Fruit fly (Drosophila melanogaster) whole organism, embryonic: ENCODE results near the gene fig.

Experiments used
- Ada2b ChIP-seq: fragments of 200-800 bp; sonication (Bioruptor generic); IDR thresholded peaks from 2 replicates; pipeline ENCODE4 v1.3.6; 2022; ENCODE audit warnings: missing biosample characterization, missing genetic modification characterization
- BtbVII ChIP-seq: fragments of 200-800 bp; sonication (Bioruptor generic); optimal IDR thresholded peaks from 3 replicates; lab custom pipeline; 2017; ENCODE audit warnings: missing biosample characterization, mild to moderate bottlenecking, missing genetic modification characterization
- CG10366 ChIP-seq: fragments of 200-800 bp; sonication (Bioruptor generic); IDR thresholded peaks from 2 replicates; pipeline ENCODE4 v1.3.6; 2022; ENCODE audit warnings: missing biosample characterization, missing genetic modification characterization
- CG10565 ChIP-seq: fragments of 200-800 bp; sonication (Bioruptor generic); optimal IDR thresholded peaks from 3 replicates; lab custom pipeline; 2016; ENCODE audit warnings: missing biosample characterization, mild to moderate bottlenecking, missing genetic modification characterization
- CG11696 ChIP-seq: fragments of 200-800 bp; sonication (Bioruptor generic); IDR thresholded peaks from 2 replicates; pipeline ENCODE4 v1.3.6; 2022; ENCODE audit warnings: missing biosample characterization, missing genetic modification characterization
- CG15269 ChIP-seq: fragments of 200-800 bp; sonication (Bioruptor generic); optimal IDR thresholded peaks from 2 replicates; lab custom pipeline; 2018; ENCODE audit warnings: missing biosample characterization, mild to moderate bottlenecking, missing genetic modification characterization, moderate library complexity
- CG3726 ChIP-seq: fragments of 200-800 bp; sonication (Bioruptor generic); IDR thresholded peaks from 3 replicates; pipeline ENCODE4, ENCODE4 v1.3.6; 2022; ENCODE audit warnings: missing biosample characterization, missing genetic modification characterization
- CG3838 ChIP-seq: fragments of 200-800 bp; sonication (Bioruptor generic); optimal IDR thresholded peaks from 3 replicates; lab custom pipeline; 2016; ENCODE audit warnings: missing biosample characterization, missing genetic modification characterization
- CG43689 ChIP-seq: fragments of 200-800 bp; sonication (Bioruptor generic); IDR thresholded peaks from 2 replicates; pipeline ENCODE4 v1.3.6; 2022; ENCODE audit warnings: missing biosample characterization, missing genetic modification characterization
- CG6765 ChIP-seq: fragments of 200-800 bp; sonication (Bioruptor generic); optimal IDR thresholded peaks from 3 replicates; lab custom pipeline; 2017; ENCODE audit warnings: missing biosample characterization, mild to moderate bottlenecking, missing genetic modification characterization
- CG8089 ChIP-seq: fragments of 200-800 bp; sonication (Bioruptor generic); optimal IDR thresholded peaks from 3 replicates; lab custom pipeline; 2016; ENCODE audit warnings: missing biosample characterization, missing genetic modification characterization
- CG8290 ChIP-seq, 3 experiments: fragments of 200-800 bp; sonication (Bioruptor generic); optimal IDR thresholded peaks; 2 replicates each; lab custom pipeline; 2016 to 2019; ENCODE audit warnings: missing biosample characterization in 3 of 3, missing genetic modification characterization in 3 of 3, mild to moderate bottlenecking in 2 of 3, moderate library complexity in 1 of 3
- CG8388 ChIP-seq: fragments of 200-800 bp; sonication (Bioruptor generic); optimal IDR thresholded peaks from 2 replicates; lab custom pipeline; 2019; ENCODE audit warnings: missing biosample characterization, mild to moderate bottlenecking, missing genetic modification characterization, moderate library complexity
- Dad ChIP-seq: fragments of 200-800 bp; sonication (Bioruptor generic); optimal IDR thresholded peaks from 3 replicates; lab custom pipeline; 2016; ENCODE audit warnings: missing biosample characterization, missing genetic modification characterization
- ERR ChIP-seq: fragments of 200-800 bp; sonication (Bioruptor generic); optimal IDR thresholded peaks from 2 replicates; lab custom pipeline; 2016; ENCODE audit warnings: missing biosample characterization, missing genetic modification characterization
- Eip74EF ChIP-seq, 2 experiments: fragments of 200-800 bp in 1 of 2; fragments of >200 bp in 1 of 2; sonication (Bioruptor generic) in 1 of 2; optimal IDR thresholded peaks; 2 replicates each; lab custom pipeline; 2017 to 2019; ENCODE audit warnings: missing biosample characterization in 2 of 2, missing genetic modification characterization in 2 of 2, mild to moderate bottlenecking in 1 of 2, moderate library complexity in 1 of 2
- Hsf ChIP-seq: fragments of 200-800 bp; sonication (Bioruptor generic); optimal IDR thresholded peaks from 3 replicates; lab custom pipeline; 2016; ENCODE audit warnings: missing biosample characterization, missing genetic modification characterization
- Lpt ChIP-seq: fragments of >200 bp; optimal IDR thresholded peaks from 2 replicates; lab custom pipeline; 2018; ENCODE audit warnings: missing biosample characterization, missing genetic modification characterization
- MESR4 ChIP-seq: fragments of 200-800 bp; sonication (Bioruptor generic); optimal IDR thresholded peaks from 2 replicates; lab custom pipeline; 2018; ENCODE audit warnings: missing biosample characterization, mild to moderate bottlenecking, missing genetic modification characterization, moderate library complexity
- Nf-YA ChIP-seq: fragments of 200-800 bp; sonication (Bioruptor generic); IDR thresholded peaks from 2 replicates; pipeline ENCODE4 v1.3.6; 2022; ENCODE audit warnings: missing biosample characterization, missing genetic modification characterization
- NfI ChIP-seq: fragments of 200-800 bp; sonication (Bioruptor generic); optimal IDR thresholded peaks from 3 replicates; lab custom pipeline; 2018; ENCODE audit warnings: missing biosample characterization, mild to moderate bottlenecking, missing genetic modification characterization, moderate library complexity
- Optix ChIP-seq: fragments of 200-800 bp; sonication (Bioruptor generic); IDR thresholded peaks from 3 replicates; pipeline ENCODE4 v1.3.6; 2022; ENCODE audit warnings: missing biosample characterization, missing genetic modification characterization
- Poxn ChIP-seq: fragments of 200-800 bp; sonication (Bioruptor generic); IDR thresholded peaks from 2 replicates; pipeline ENCODE4 v1.3.6; 2022; ENCODE audit warnings: missing biosample characterization, missing genetic modification characterization
- Sry-δ ChIP-seq: fragments of 200-800 bp; sonication (Bioruptor generic); optimal IDR thresholded peaks from 2 replicates; lab custom pipeline; 2016; ENCODE audit warnings: missing biosample characterization, missing genetic modification characterization
- Trl ChIP-seq, 3 experiments: fragments of >200 bp in 2 of 3; fragments of 200-800 bp in 1 of 3; sonication (Bioruptor generic) in 1 of 3; optimal IDR thresholded peaks; 2 replicates in 1 of 3; 3 replicates in 2 of 3; lab custom pipeline; 2016 to 2017; ENCODE audit warnings: missing biosample characterization in 1 of 3, missing genetic modification characterization in 1 of 3
- ab ChIP-seq: fragments of 200-800 bp; sonication (Bioruptor generic); optimal IDR thresholded peaks from 2 replicates; lab custom pipeline; 2016; ENCODE audit warnings: missing biosample characterization, missing genetic modification characterization
- ac ChIP-seq: fragments of 200-800 bp; sonication (Bioruptor generic); optimal IDR thresholded peaks from 3 replicates; lab custom pipeline; 2017; ENCODE audit warnings: missing biosample characterization, mild to moderate bottlenecking, missing genetic modification characterization
- al ChIP-seq: fragments of 200-800 bp; sonication (Bioruptor generic); IDR thresholded peaks from 2 replicates; pipeline ENCODE4 v1.3.6; 2022; ENCODE audit warnings: missing biosample characterization, missing genetic modification characterization
- ash1 ChIP-seq: fragments of 200-800 bp; sonication (Bioruptor generic); optimal IDR thresholded peaks from 2 replicates; lab custom pipeline; 2018; ENCODE audit warnings: missing biosample characterization, mild to moderate bottlenecking, missing genetic modification characterization
- croc ChIP-seq: fragments of 200-800 bp; sonication (Bioruptor generic); conservative IDR thresholded peaks from 3 replicates; pipeline ENCODE4 v1.3.6; 2022; ENCODE audit warnings: missing biosample characterization, missing genetic modification characterization
- cwo ChIP-seq: fragments of 200-800 bp; sonication (Bioruptor generic); optimal IDR thresholded peaks from 3 replicates; lab custom pipeline; 2017; ENCODE audit warnings: missing biosample characterization, missing genetic modification characterization, mild to moderate bottlenecking, moderate library complexity, missing genetic modification reagents
- emc ChIP-seq: fragments of 200-800 bp; sonication (Bioruptor generic); optimal IDR thresholded peaks from 2 replicates; lab custom pipeline; 2016; ENCODE audit warnings: missing biosample characterization, missing genetic modification characterization
- fru ChIP-seq: fragments of >200 bp; optimal IDR thresholded peaks from 2 replicates; lab custom pipeline; 2017
- gcm ChIP-seq: fragments of 200-800 bp; sonication (Bioruptor generic); optimal IDR thresholded peaks from 2 replicates; lab custom pipeline; 2019; ENCODE audit warnings: missing biosample characterization, mild to moderate bottlenecking, missing genetic modification characterization, moderate library complexity
- gsb ChIP-seq: fragments of 200-800 bp; sonication (Bioruptor generic); IDR thresholded peaks from 2 replicates; pipeline ENCODE4 v1.3.6; 2022; ENCODE audit warnings: missing biosample characterization, missing genetic modification characterization
- hth ChIP-seq: fragments of >200 bp; optimal IDR thresholded peaks from 2 replicates; lab custom pipeline; 2017; ENCODE audit warnings: inconsistent platforms
- kah ChIP-seq: fragments of 200-800 bp; sonication (Bioruptor generic); optimal IDR thresholded peaks from 2 replicates; lab custom pipeline; 2018; ENCODE audit warnings: missing biosample characterization, mild to moderate bottlenecking, missing genetic modification characterization
- klu ChIP-seq: fragments of 200-800 bp; sonication (Bioruptor generic); IDR thresholded peaks from 2 replicates; pipeline ENCODE4 v1.3.6; 2022; ENCODE audit warnings: missing biosample characterization, missing genetic modification characterization
- nerfin-2 ChIP-seq: fragments of 200-800 bp; sonication (Bioruptor generic); IDR thresholded peaks from 2 replicates; pipeline ENCODE4 v1.3.6; 2022; ENCODE audit warnings: missing biosample characterization, missing genetic modification characterization; ENCODE audit not compliant: partially characterized antibody
- pros ChIP-seq: fragments of 200-800 bp; sonication (Bioruptor generic); optimal IDR thresholded peaks from 3 replicates; lab custom pipeline; 2019; ENCODE audit warnings: missing biosample characterization, mild to moderate bottlenecking, missing genetic modification characterization, moderate library complexity
- psq ChIP-seq: fragments of 200-800 bp; sonication (Bioruptor generic); optimal IDR thresholded peaks from 2 replicates; lab custom pipeline; 2017; ENCODE audit warnings: missing biosample characterization, missing genetic modification characterization
- salm ChIP-seq: fragments of 200-800 bp; sonication (Bioruptor generic); optimal IDR thresholded peaks from 2 replicates; lab custom pipeline; 2018; ENCODE audit warnings: missing biosample characterization, mild to moderate bottlenecking, missing genetic modification characterization
- sd ChIP-seq: fragments of 200-800 bp; sonication (Bioruptor generic); optimal IDR thresholded peaks from 3 replicates; lab custom pipeline; 2018; ENCODE audit warnings: missing biosample characterization, mild to moderate bottlenecking, missing genetic modification characterization, moderate library complexity
- sisA ChIP-seq: fragments of 200-800 bp; sonication (Bioruptor generic); IDR thresholded peaks from 2 replicates; pipeline ENCODE4 v1.3.6; 2022; ENCODE audit warnings: missing biosample characterization, missing genetic modification characterization
- sob ChIP-seq: fragments of 200-800 bp; sonication (Bioruptor generic); IDR thresholded peaks from 2 replicates; pipeline ENCODE4 v1.3.6; 2022; ENCODE audit warnings: missing biosample characterization, missing genetic modification characterization
- sqz ChIP-seq: fragments of 200-800 bp; sonication (Bioruptor generic); optimal IDR thresholded peaks from 3 replicates; lab custom pipeline; 2018; ENCODE audit warnings: missing biosample characterization, mild to moderate bottlenecking, missing genetic modification characterization
- tap ChIP-seq: fragments of 200-800 bp; optimal IDR thresholded peaks from 3 replicates; lab custom pipeline; 2019; ENCODE audit warnings: missing biosample characterization, mild to moderate bottlenecking, missing genetic modification characterization, moderate library complexity
- tin ChIP-seq: fragments of 200-800 bp; sonication (Bioruptor generic); optimal IDR thresholded peaks from 3 replicates; lab custom pipeline; 2016; ENCODE audit warnings: missing biosample characterization, missing genetic modification characterization
- trh ChIP-seq: fragments of 200-800 bp; sonication (Bioruptor generic); optimal IDR thresholded peaks from 2 replicates; lab custom pipeline; 2016; ENCODE audit warnings: missing biosample characterization, missing genetic modification characterization
- vvl ChIP-seq: fragments of 200-800 bp; sonication (Bioruptor generic); IDR thresholded peaks from 2 replicates; pipeline ENCODE4 v1.3.6; 2022; ENCODE audit warnings: missing biosample characterization, missing genetic modification characterization
- zfh2 ChIP-seq: fragments of 200-800 bp; sonication (Bioruptor generic); optimal IDR thresholded peaks from 2 replicates; lab custom pipeline; 2016; ENCODE audit warnings: missing biosample characterization, missing genetic modification characterization

The fig gene

dm6 chr3R:29736678-29737093, 43.6 kb downstream of the fig start, which contains the start of the genes CG7601 and CIA30 (continued):
- TF ChIP-seq Trl (optimal IDR thresholded peaks at IDR 0.05; lab: Kevin White, UChicago), result no peak
- TF ChIP-seq Trl (GFP tag; optimal IDR thresholded peaks at IDR 0.05; lab: Kevin White, UChicago), result peak; percentile 99
- TF ChIP-seq CG6765 (GFP tag; lab: Kevin White, UChicago), result peak; percentile 95
- peak; percentile 99 for TF ChIP-seq Hsf (GFP tag; lab: Kevin White, UChicago)
- peak; percentile 100 for TF ChIP-seq sob (GFP tag; lab: Robert Waterston, UW)
- peak; percentile 100 for TF ChIP-seq sisA (GFP tag; lab: Robert Waterston, UW)
- peak; percentile 100 for TF ChIP-seq klu (GFP tag; lab: Robert Waterston, UW)
- TF ChIP-seq vvl (GFP tag; lab: Robert Waterston, UW), result peak; percentile 100
- peak; percentile 96 for TF ChIP-seq BtbVII (GFP tag; lab: Kevin White, UChicago)
- TF ChIP-seq Eip74EF (GFP tag; optimal IDR thresholded peaks at IDR 0.05; lab: Kevin White, UChicago), result peak in 1 of 2 experiments; percentile 93
- TF ChIP-seq ERR, result peak; percentile 98
- TF ChIP-seq salm (tag; lab: Kevin White, UChicago), result peak; percentile 93
- peak; percentile 98 for TF ChIP-seq ab
- TF ChIP-seq Optix (GFP tag; lab: Robert Waterston, UW), result peak; percentile 100
- TF ChIP-seq hth (lab: Kevin White, UChicago), result no peak
- TF ChIP-seq sd (tag; lab: Kevin White, UChicago), result no peak
- TF ChIP-seq CG3838 (GFP tag; lab: Kevin White, UChicago), result peak; percentile 92
- TF ChIP-seq gcm, result no peak
- TF ChIP-seq sqz (GFP tag; lab: Kevin White, UChicago), result no peak
- TF ChIP-seq tin (GFP tag; lab: Kevin White, UChicago), result peak; percentile 99
- TF ChIP-seq ash1 (GFP tag; lab: Kevin White, UChicago), result peak; percentile 94
- peak; percentile 97 for TF ChIP-seq emc
- peak; percentile 100 for TF ChIP-seq Ada2b
- peak; percentile 97 for TF ChIP-seq cwo
- TF ChIP-seq al, result peak; percentile 100
- TF ChIP-seq Lpt (GFP tag; lab: Kevin White, UChicago), result no peak
- peak; percentile 82 for TF ChIP-seq Sry-δ (GFP tag; lab: Kevin White, UChicago)
- peak; percentile 97 for TF ChIP-seq tap (tag; lab: Kevin White, UChicago)
- peak; percentile 99 for TF ChIP-seq CG8290 (GFP tag; optimal IDR thresholded peaks at IDR 0.05; lab: Kevin White, UChicago)
- TF ChIP-seq CG8290 (tag; optimal IDR thresholded peaks at IDR 0.05; lab: Kevin White, UChicago), result peak in 1 of 2 experiments; percentile 67
- peak; percentile 99 for TF ChIP-seq CG11696 (GFP tag; lab: Robert Waterston, UW)
- peak; percentile 96 for TF ChIP-seq CG10565 (GFP tag; lab: Kevin White, UChicago)
- TF ChIP-seq pros (GFP tag; lab: Kevin White, UChicago), result peak; percentile 62
- peak; percentile 100 for TF ChIP-seq CG43689
- TF ChIP-seq Poxn (GFP tag; lab: Robert Waterston, UW), result peak; percentile 99
- TF ChIP-seq croc (GFP tag; lab: Robert Waterston, UW), result peak; percentile 100
- peak; percentile 97 for TF ChIP-seq trh (GFP tag; lab: Kevin White, UChicago)
- peak; percentile 100 for TF ChIP-seq Nf-YA (GFP tag; lab: Robert Waterston, UW)
- TF ChIP-seq CG3726 (GFP tag; lab: Robert Waterston, UW), result peak; percentile 100
- TF ChIP-seq CG8089 (GFP tag; lab: Kevin White, UChicago), result peak; percentile 95
- TF ChIP-seq CG8388 (GFP tag; lab: Kevin White, UChicago), result peak; percentile 96
- TF ChIP-seq MESR4 (GFP tag; lab: Kevin White, UChicago), result peak; percentile 55
- no peak for TF ChIP-seq nerfin-2 (GFP tag; lab: Robert Waterston, UW)
- peak; percentile 100 for TF ChIP-seq CG10366 (GFP tag; lab: Robert Waterston, UW)
- TF ChIP-seq fru (lab: Kevin White, UChicago), result no peak
- peak; percentile 100 for TF ChIP-seq gsb (GFP tag; lab: Robert Waterston, UW)
- TF ChIP-seq ac, result peak; percentile 78
- TF ChIP-seq psq (GFP tag; lab: Kevin White, UChicago), result peak; percentile 91
- peak; percentile 99 for TF ChIP-seq zfh2
- peak; percentile 97 for TF ChIP-seq NfI
- peak; percentile 92 for TF ChIP-seq kah
- TF ChIP-seq Dad (GFP tag; lab: Kevin White, UChicago), result peak; percentile 98
- TF ChIP-seq CG15269 (tag; lab: Kevin White, UChicago), result peak; percentile 97
